Fruit fly (Drosophila melanogaster) whole organism, prepupa: Measurements from ENCODE around the gene Tango9.

ENCODE experiments used
- CG4318 ChIP-seq: fragments of 200-800 bp; sonication (Bioruptor generic); optimal IDR thresholded peaks from 3 replicates; lab custom pipeline; 2017; ENCODE audit warnings: missing biosample characterization, mild to moderate bottlenecking, missing genetic modification characterization
- CG9139 ChIP-seq: fragments of 200-800 bp; sonication (Bioruptor generic); optimal IDR thresholded peaks from 3 replicates; lab custom pipeline; 2017; ENCODE audit warnings: missing biosample characterization, mild to moderate bottlenecking, missing genetic modification characterization
- Smox ChIP-seq: fragments of 200-800 bp; sonication (Bioruptor generic); optimal IDR thresholded peaks from 3 replicates; lab custom pipeline; 2016; ENCODE audit warnings: missing biosample characterization, missing genetic modification characterization
- Sox15 ChIP-seq: fragments of 200-800 bp; sonication (Bioruptor generic); optimal IDR thresholded peaks from 3 replicates; lab custom pipeline; 2016; ENCODE audit warnings: missing biosample characterization, missing genetic modification characterization

- TF ChIP-seq Sox15 (GFP tag; lab: Kevin White, UChicago) (no peak), CG4318 (GFP tag; lab: Kevin White, UChicago) (no peak), Smox (GFP tag; lab: Kevin White, UChicago) (peak; percentile 41), CG9139 (GFP tag; lab: Kevin White, UChicago) (no peak)
Measured at dm6 chr3R:11979879-11980571, 5.3 kb upstream of the Tango9 start, which contains the start of gene CG18547.
